Fruit fly (Drosophila melanogaster) whole organism, embryonic: Measurements from ENCODE around the gene CG14669.

Source experiments
- Bgb ChIP-seq: fragments of 200-800 bp; sonication (Bioruptor generic); IDR thresholded peaks from 2 replicates; pipeline ENCODE4 v1.3.6; 2022; ENCODE audit warnings: missing biosample characterization, missing genetic modification characterization; ENCODE audit not compliant: partially characterized antibody
- BtbVII ChIP-seq: fragments of 200-800 bp; sonication (Bioruptor generic); optimal IDR thresholded peaks from 3 replicates; lab custom pipeline; 2017; ENCODE audit warnings: missing biosample characterization, mild to moderate bottlenecking, missing genetic modification characterization
- CG11093 ChIP-seq: fragments of 200-800 bp; sonication (Bioruptor generic); IDR thresholded peaks from 3 replicates; pipeline ENCODE4 v1.3.6; 2022; ENCODE audit warnings: missing biosample characterization, missing genetic modification characterization
- CG12769 ChIP-seq: fragments of 200-800 bp; sonication (Bioruptor generic); optimal IDR thresholded peaks from 2 replicates; lab custom pipeline; 2019; ENCODE audit warnings: missing biosample characterization, mild to moderate bottlenecking, missing genetic modification characterization, moderate library complexity
- CG13296 ChIP-seq: fragments of 200-800 bp; sonication (Bioruptor generic); optimal IDR thresholded peaks from 3 replicates; lab custom pipeline; 2018; ENCODE audit warnings: missing biosample characterization, mild to moderate bottlenecking, missing genetic modification characterization
- CG13624 ChIP-seq: fragments of 200-800 bp; sonication (Bioruptor generic); optimal IDR thresholded peaks from 2 replicates; lab custom pipeline; 2016; ENCODE audit warnings: missing biosample characterization, missing genetic modification characterization
- CG16813 ChIP-seq: fragments of 200-800 bp; sonication (Bioruptor generic); IDR thresholded peaks from 3 replicates; pipeline ENCODE4 v1.3.6; 2022; ENCODE audit warnings: missing biosample characterization, missing genetic modification characterization; ENCODE audit not compliant: partially characterized antibody
- CG3281 ChIP-seq: fragments of 200-800 bp; sonication (Bioruptor generic); optimal IDR thresholded peaks from 3 replicates; lab custom pipeline; 2017; ENCODE audit warnings: missing biosample characterization, mild to moderate bottlenecking, missing genetic modification characterization
- CG33213 ChIP-seq: fragments of 200-800 bp; sonication (Bioruptor generic); optimal IDR thresholded peaks from 3 replicates; lab custom pipeline; 2016; ENCODE audit warnings: missing biosample characterization, missing genetic modification characterization
- CG42726 ChIP-seq: fragments of 200-800 bp; sonication (Bioruptor generic); IDR thresholded peaks from 2 replicates; pipeline ENCODE4 v1.3.6; 2022; ENCODE audit warnings: missing biosample characterization, missing genetic modification characterization; ENCODE audit not compliant: partially characterized antibody
- CG4328 ChIP-seq: fragments of 200-800 bp; sonication (Bioruptor generic); optimal IDR thresholded peaks from 3 replicates; lab custom pipeline; 2017; ENCODE audit warnings: missing biosample characterization, missing genetic modification reagents, missing genetic modification characterization
- CG4617 ChIP-seq: fragments of 200-800 bp; sonication (Bioruptor generic); optimal IDR thresholded peaks from 3 replicates; lab custom pipeline; 2016; ENCODE audit warnings: missing biosample characterization, missing genetic modification characterization, borderline replicate concordance
- CG6272 ChIP-seq: fragments of 200-800 bp; sonication (Bioruptor generic); IDR thresholded peaks from 2 replicates; pipeline ENCODE4 v1.3.6; 2022; ENCODE audit warnings: missing biosample characterization, missing genetic modification characterization
- CG6683 ChIP-seq: fragments of 200-800 bp; sonication (Bioruptor generic); optimal IDR thresholded peaks from 2 replicates; lab custom pipeline; 2017; ENCODE audit warnings: missing biosample characterization, mild to moderate bottlenecking, missing genetic modification characterization, missing genetic modification reagents
- CG6791 ChIP-seq: fragments of 200-800 bp; sonication (Bioruptor generic); IDR thresholded peaks from 3 replicates; pipeline ENCODE4 v1.3.6; 2022; ENCODE audit warnings: missing biosample characterization, missing genetic modification characterization; ENCODE audit not compliant: partially characterized antibody
- CG7987 ChIP-seq: fragments of 200-800 bp; sonication (Bioruptor generic); optimal IDR thresholded peaks from 2 replicates; lab custom pipeline; 2018; ENCODE audit warnings: missing biosample characterization, mild to moderate bottlenecking, missing genetic modification characterization, moderate library complexity
- CG8359 ChIP-seq: fragments of 200-800 bp; sonication (Bioruptor generic); optimal IDR thresholded peaks from 2 replicates; lab custom pipeline; 2017; ENCODE audit warnings: missing biosample characterization, mild to moderate bottlenecking, missing genetic modification characterization, borderline replicate concordance
- CG8944 ChIP-seq: fragments of 200-800 bp; sonication (Bioruptor generic); optimal IDR thresholded peaks from 3 replicates; lab custom pipeline; 2016; ENCODE audit warnings: missing biosample characterization, missing genetic modification characterization
- Dll ChIP-seq: fragments of 200-800 bp; sonication (Bioruptor generic); IDR thresholded peaks from 4 replicates; pipeline ENCODE4 v1.3.6; 2022; ENCODE audit warnings: missing biosample characterization, missing genetic modification characterization; ENCODE audit not compliant: partially characterized antibody
- Hmr ChIP-seq: fragments of 200-800 bp; sonication (Bioruptor generic); optimal IDR thresholded peaks from 3 replicates; lab custom pipeline; 2017; ENCODE audit warnings: mild to moderate bottlenecking, missing biosample characterization, missing genetic modification reagents, missing genetic modification characterization
- Opbp ChIP-seq: fragments of 200-800 bp; sonication (Bioruptor generic); IDR thresholded peaks from 3 replicates; pipeline ENCODE4 v1.3.6; 2022; ENCODE audit warnings: missing biosample characterization, missing genetic modification characterization; ENCODE audit not compliant: partially characterized antibody
- Optix ChIP-seq: fragments of 200-800 bp; sonication (Bioruptor generic); IDR thresholded peaks from 3 replicates; pipeline ENCODE4 v1.3.6; 2022; ENCODE audit warnings: missing biosample characterization, missing genetic modification characterization
- PHDP ChIP-seq: fragments of 200-800 bp; sonication (Bioruptor generic); optimal IDR thresholded peaks from 3 replicates; lab custom pipeline; 2018; ENCODE audit warnings: missing biosample characterization, mild to moderate bottlenecking, missing genetic modification characterization, moderate library complexity
- Trl ChIP-seq, 3 experiments: fragments of >200 bp in 2 of 3; fragments of 200-800 bp in 1 of 3; sonication (Bioruptor generic) in 1 of 3; optimal IDR thresholded peaks; 2 replicates in 1 of 3; 3 replicates in 2 of 3; lab custom pipeline; 2016 to 2017; ENCODE audit warnings: missing biosample characterization in 1 of 3, missing genetic modification characterization in 1 of 3
- ac ChIP-seq: fragments of 200-800 bp; sonication (Bioruptor generic); optimal IDR thresholded peaks from 3 replicates; lab custom pipeline; 2017; ENCODE audit warnings: missing biosample characterization, mild to moderate bottlenecking, missing genetic modification characterization
- amos ChIP-seq: fragments of 200-800 bp; sonication (Bioruptor generic); IDR thresholded peaks from 2 replicates; pipeline ENCODE4 v1.3.6; 2022; ENCODE audit warnings: missing biosample characterization, missing genetic modification characterization; ENCODE audit not compliant: partially characterized antibody
- ato ChIP-seq: fragments of 200-800 bp; sonication (Bioruptor generic); IDR thresholded peaks from 2 replicates; pipeline ENCODE4 v1.3.6; 2022; ENCODE audit warnings: missing biosample characterization, missing genetic modification characterization; ENCODE audit not compliant: partially characterized antibody
- btn ChIP-seq: fragments of 200-800 bp; sonication (Bioruptor generic); optimal IDR thresholded peaks from 2 replicates; lab custom pipeline; 2016; ENCODE audit warnings: missing biosample characterization, missing genetic modification characterization
- crp ChIP-seq, 2 experiments: fragments of 200-800 bp; sonication (Bioruptor generic); optimal IDR thresholded peaks; 2 replicates in 1 of 2; 3 replicates in 1 of 2; lab custom pipeline; 2017; ENCODE audit warnings: missing biosample characterization in 2 of 2, missing genetic modification characterization in 2 of 2, mild to moderate bottlenecking in 1 of 2, moderate library complexity in 1 of 2
- da ChIP-seq: fragments of 200-800 bp; sonication (Bioruptor generic); optimal IDR thresholded peaks from 2 replicates; lab custom pipeline; 2016; ENCODE audit warnings: missing biosample characterization, missing genetic modification characterization
- dmrt99B ChIP-seq: fragments of 200-800 bp; sonication (Bioruptor generic); optimal IDR thresholded peaks from 2 replicates; lab custom pipeline; 2018; ENCODE audit warnings: missing biosample characterization, mild to moderate bottlenecking, missing genetic modification characterization, moderate library complexity
- ewg ChIP-seq: fragments of 200-800 bp; sonication (Bioruptor generic); optimal IDR thresholded peaks from 3 replicates; lab custom pipeline; 2017; ENCODE audit warnings: mild to moderate bottlenecking, missing biosample characterization, missing genetic modification reagents, missing genetic modification characterization
- eyg ChIP-seq: fragments of 200-800 bp; sonication (Bioruptor generic); optimal IDR thresholded peaks from 3 replicates; lab custom pipeline; 2016; ENCODE audit warnings: missing biosample characterization, missing genetic modification characterization
- ftz-f1 ChIP-seq: fragments of 200-800 bp; sonication (Bioruptor generic); optimal IDR thresholded peaks from 2 replicates; lab custom pipeline; 2016; ENCODE audit warnings: missing biosample characterization, missing genetic modification characterization
- grn ChIP-seq: fragments of 200-800 bp; sonication (Bioruptor generic); optimal IDR thresholded peaks from 3 replicates; lab custom pipeline; 2017; ENCODE audit warnings: missing biosample characterization, missing genetic modification characterization
- hth ChIP-seq: fragments of >200 bp; optimal IDR thresholded peaks from 2 replicates; lab custom pipeline; 2017; ENCODE audit warnings: inconsistent platforms
- jumu ChIP-seq: fragments of 200-800 bp; sonication (Bioruptor generic); optimal IDR thresholded peaks from 3 replicates; lab custom pipeline; 2016; ENCODE audit warnings: missing biosample characterization, missing genetic modification characterization
- kah ChIP-seq: fragments of 200-800 bp; sonication (Bioruptor generic); optimal IDR thresholded peaks from 2 replicates; lab custom pipeline; 2018; ENCODE audit warnings: missing biosample characterization, mild to moderate bottlenecking, missing genetic modification characterization
- knrl ChIP-seq: fragments of 200-800 bp; sonication (Bioruptor generic); IDR thresholded peaks from 3 replicates; pipeline ENCODE4 v1.3.6; 2022; ENCODE audit warnings: missing biosample characterization, missing genetic modification characterization; ENCODE audit not compliant: partially characterized antibody
- maf-S ChIP-seq: fragments of 200-800 bp; sonication (Bioruptor generic); optimal IDR thresholded peaks from 2 replicates; lab custom pipeline; 2016; ENCODE audit warnings: missing biosample characterization, missing genetic modification characterization
- org-1 ChIP-seq: fragments of 200-800 bp; sonication (Bioruptor generic); optimal IDR thresholded peaks from 2 replicates; lab custom pipeline; 2017; ENCODE audit warnings: missing biosample characterization, missing genetic modification characterization
- p53 ChIP-seq: fragments of 200-800 bp; sonication (Bioruptor generic); optimal IDR thresholded peaks from 2 replicates; lab custom pipeline; 2016; ENCODE audit warnings: missing biosample characterization, missing genetic modification characterization
- pum ChIP-seq: fragments of 200-800 bp; sonication (Bioruptor generic); optimal IDR thresholded peaks from 2 replicates; lab custom pipeline; 2016; ENCODE audit warnings: missing biosample characterization, missing genetic modification characterization
- row ChIP-seq: fragments of 200-800 bp; sonication (Bioruptor generic); IDR thresholded peaks from 3 replicates; pipeline ENCODE4 v1.3.6; 2022; ENCODE audit warnings: missing biosample characterization, missing genetic modification characterization
- scrt ChIP-seq: fragments of 200-800 bp; sonication (Bioruptor generic); optimal IDR thresholded peaks from 2 replicates; lab custom pipeline; 2018; ENCODE audit warnings: missing biosample characterization, mild to moderate bottlenecking, missing genetic modification characterization, moderate library complexity
- seq ChIP-seq: fragments of 200-800 bp; sonication (Bioruptor generic); IDR thresholded peaks from 2 replicates; pipeline ENCODE4 v1.3.6; 2022; ENCODE audit warnings: missing biosample characterization, missing genetic modification characterization
- slp2 ChIP-seq: fragments of 200-800 bp; sonication (Bioruptor generic); optimal IDR thresholded peaks from 2 replicates; lab custom pipeline; 2016; ENCODE audit warnings: missing biosample characterization, missing genetic modification characterization
- tx ChIP-seq: fragments of 200-800 bp; sonication (Bioruptor generic); optimal IDR thresholded peaks from 2 replicates; lab custom pipeline; 2016; ENCODE audit warnings: missing biosample characterization, missing genetic modification characterization
- unc-4 ChIP-seq: fragments of 200-800 bp; sonication (Bioruptor generic); IDR thresholded peaks from 2 replicates; pipeline ENCODE4 v1.3.6; 2022; ENCODE audit warnings: missing biosample characterization, missing genetic modification characterization; ENCODE audit not compliant: partially characterized antibody

CG14669 gene

DNA sequence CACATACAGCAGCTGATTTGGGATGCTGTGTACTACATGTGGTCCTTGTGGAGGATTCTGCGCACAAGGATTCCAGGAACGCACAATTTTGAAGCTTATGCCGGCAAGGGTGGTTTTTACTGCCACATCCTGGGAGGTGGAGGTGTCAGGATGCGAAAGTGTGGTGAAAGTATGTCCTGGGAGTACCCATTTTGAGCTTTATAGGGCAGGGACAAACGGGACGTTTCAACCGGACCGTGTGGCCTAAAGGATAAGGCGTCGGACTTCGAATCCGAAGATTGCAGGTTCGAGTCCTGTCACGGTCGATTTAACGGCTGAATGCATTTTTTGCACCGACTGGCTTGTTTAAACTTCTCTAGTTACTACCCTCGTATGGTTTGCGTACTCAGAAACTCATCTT, 26.3 kb upstream of the CG14669 start (continued):
- TF ChIP-seq hth (no peak), CG12769 (tag; lab: Kevin White, UChicago) (no peak), da (GFP tag; lab: Kevin White, UChicago) (no peak), amos (peak; percentile 31; the same call in 1 of the 2 replicates), CG4617 (GFP tag; lab: Kevin White, UChicago) (no peak), Dll (GFP tag; lab: Robert Waterston, UW) (no peak), tx (GFP tag; lab: Kevin White, UChicago) (no peak), CG6791 (GFP tag; lab: Robert Waterston, UW) (peak; percentile 47; the same call in 1 of the 3 replicates), Hmr (GFP tag; lab: Kevin White, UChicago) (no peak), CG16813 (GFP tag; lab: Robert Waterston, UW) (peak; percentile 12; the same call in 1 of the 3 replicates), crp (GFP tag; optimal IDR thresholded peaks at IDR 0.05; lab: Kevin White, UChicago) (peak in 1 of 2 experiments; percentile 26), CG13624 (GFP tag; lab: Kevin White, UChicago) (no peak), CG11093 (GFP tag; lab: Robert Waterston, UW) (no peak), CG33213 (GFP tag; lab: Kevin White, UChicago) (no peak), btn (GFP tag; lab: Kevin White, UChicago) (no peak), org-1 (GFP tag; lab: Kevin White, UChicago) (no peak), grn (GFP tag; lab: Kevin White, UChicago) (no peak), unc-4 (GFP tag; lab: Robert Waterston, UW) (0 out of 2 replicates have a peak, but pooled peaks have one; percentile 36), ac (GFP tag; lab: Kevin White, UChicago) (no peak), Opbp (GFP tag; lab: Robert Waterston, UW) (0 out of 3 replicates have a peak, but pooled peaks have one; percentile 42), slp2 (GFP tag; lab: Kevin White, UChicago) (no peak), CG8944 (no peak), CG7987 (no peak), CG4328 (no peak), ato (GFP tag; lab: Robert Waterston, UW) (0 out of 2 replicates have a peak, but pooled peaks have one; percentile 17), Optix (no peak), CG42726 (GFP tag; lab: Robert Waterston, UW) (0 out of 2 replicates have a peak, but pooled peaks have one; percentile 9), PHDP (tag; lab: Kevin White, UChicago) (no peak), ewg (GFP tag; lab: Kevin White, UChicago) (peak; percentile 81), Trl (optimal IDR thresholded peaks at IDR 0.05; lab: Kevin White, UChicago) (no peak), Trl (GFP tag; optimal IDR thresholded peaks at IDR 0.05; lab: Kevin White, UChicago) (no peak), pum (GFP tag; lab: Kevin White, UChicago) (no peak), BtbVII (GFP tag; lab: Kevin White, UChicago) (no peak), seq (peak; percentile 36; the same call in 1 of the 2 replicates), scrt (no peak), dmrt99B (tag; lab: Kevin White, UChicago) (no peak), CG3281 (GFP tag; lab: Kevin White, UChicago) (no peak), knrl (GFP tag; lab: Robert Waterston, UW) (0 out of 3 replicates have a peak, but pooled peaks have one; percentile 15), kah (GFP tag; lab: Kevin White, UChicago) (no peak), ftz-f1 (no peak), CG13296 (GFP tag; lab: Kevin White, UChicago) (no peak), CG8359 (GFP tag; lab: Kevin White, UChicago) (no peak), CG6272 (GFP tag; lab: Robert Waterston, UW) (no peak), row (GFP tag; lab: Robert Waterston, UW) (no peak), CG6683 (GFP tag; lab: Kevin White, UChicago) (no peak), jumu (GFP tag; lab: Kevin White, UChicago) (no peak), eyg (GFP tag; lab: Kevin White, UChicago) (no peak), p53 (no peak), Bgb (GFP tag; lab: Robert Waterston, UW) (no peak), maf-S (GFP tag; lab: Kevin White, UChicago) (no peak)
